Worm (Caenorhabditis elegans) whole organism, L1 larva: Measurements from ENCODE around the gene abi-1.

Experiments
- F16B12.6 ChIP-seq: fragments of 150-350 bp; optimal IDR thresholded peaks from 2 replicates; lab custom pipeline; 2014; ENCODE audit warnings: missing biosample characterization, missing genetic modification characterization
- ama-1 ChIP-seq: fragments of 150-350 bp; optimal IDR thresholded peaks from 2 replicates; lab custom pipeline; 2014
- ceh-8 ChIP-seq: fragments of 200-800 bp; sonication (Bioruptor generic); optimal IDR thresholded peaks from 2 replicates; lab custom pipeline; 2018; ENCODE audit warnings: mild to moderate bottlenecking, missing genetic modification characterization, moderate library complexity, missing compliant biosample characterization
- ceh-82 ChIP-seq, 3 experiments: fragments of 150-350 bp in 1 of 3; sonication (generic microtip) in 2 of 3; optimal IDR thresholded peaks; 2 replicates each; lab custom pipeline; 2014 to 2017; ENCODE audit warnings: missing biosample characterization in 3 of 3, missing genetic modification characterization in 3 of 3
- dsc-1 ChIP-seq: sonication (generic microtip); optimal IDR thresholded peaks from 2 replicates; lab custom pipeline; 2016; ENCODE audit warnings: mild to moderate bottlenecking, missing genetic modification characterization, missing compliant biosample characterization
- efl-1 ChIP-seq, 4 experiments: fragments of 150-350 bp; optimal IDR thresholded peaks in 3 of 4; peaks in 1 of 4; 1 replicate in 1 of 4; 2 replicates in 3 of 4; lab custom pipeline; 2014; ENCODE audit warnings: missing biosample characterization in 2 of 4, missing genetic modification characterization in 2 of 4, missing genetic modification reagents in 2 of 4
- elt-3 ChIP-seq, 6 experiments: fragments of 150-350 bp in 1 of 6; sonication (generic microtip); optimal IDR thresholded peaks; 2 replicates each; lab custom pipeline; 2017 to 2018; ENCODE audit warnings: missing biosample characterization in 6 of 6, missing genetic modification characterization in 6 of 6, inconsistent platforms in 1 of 6
- fkh-8 ChIP-seq: sonication (generic microtip); optimal IDR thresholded peaks from 2 replicates; lab custom pipeline; 2016; ENCODE audit warnings: mild to moderate bottlenecking, missing genetic modification characterization, missing compliant biosample characterization
- lin-14 ChIP-seq: fragments of 200-800 bp; sonication (Bioruptor generic); optimal IDR thresholded peaks from 2 replicates; lab custom pipeline; 2018; ENCODE audit warnings: mild to moderate bottlenecking, missing genetic modification characterization, moderate library complexity, missing compliant biosample characterization
- nhr-237 ChIP-seq: fragments of 150-350 bp; optimal IDR thresholded peaks from 2 replicates; lab custom pipeline; 2014; ENCODE audit warnings: missing biosample characterization, missing genetic modification characterization
- nhr-71 ChIP-seq: sonication (generic microtip); optimal IDR thresholded peaks from 2 replicates; lab custom pipeline; 2016; ENCODE audit warnings: mild to moderate bottlenecking, missing genetic modification characterization, moderate library complexity, missing compliant biosample characterization
- nhr-76 ChIP-seq: sonication (generic microtip); optimal IDR thresholded peaks from 2 replicates; lab custom pipeline; 2017; ENCODE audit warnings: missing biosample characterization, missing genetic modification characterization
- nhr-85 ChIP-seq: sonication (generic microtip); peaks from one replicate; lab custom pipeline; 2016; ENCODE audit warnings: missing genetic modification characterization, inconsistent platforms, missing compliant biosample characterization
- pqm-1 ChIP-seq: sonication (generic microtip); optimal IDR thresholded peaks from 3 replicates; lab custom pipeline; 2017; ENCODE audit warnings: missing biosample characterization, missing genetic modification characterization
- snpc-4 ChIP-seq: fragments of 150-350 bp; optimal IDR thresholded peaks from 2 replicates; lab custom pipeline; 2014; ENCODE audit warnings: missing biosample characterization, missing genetic modification characterization
- unc-130 ChIP-seq: fragments of 150-350 bp; optimal IDR thresholded peaks from 2 replicates; lab custom pipeline; 2017; ENCODE audit warnings: missing biosample characterization, missing genetic modification characterization, inconsistent platforms
- vab-15 ChIP-seq: sonication (generic microtip); optimal IDR thresholded peaks from 2 replicates; lab custom pipeline; 2017; ENCODE audit warnings: missing genotype, mild to moderate bottlenecking, missing genetic modification characterization, missing compliant biosample characterization
- ztf-4 ChIP-seq: fragments of 150-350 bp; optimal IDR thresholded peaks from 2 replicates; lab custom pipeline; 2014; ENCODE audit warnings: missing biosample characterization, missing genetic modification characterization

The abi-1 gene

ce11 chrIII:5642692-5643091 is 49.8 kb downstream of the abi-1 start:
- TF ChIP-seq fkh-8 (peak; percentile 56), pqm-1 (no peak), nhr-76 (tag; lab: Kevin White, UChicago) (no peak), nhr-237 (tag; lab: Kevin White, UChicago) (no peak), ceh-82 (tag; optimal IDR thresholded peaks at IDR 0.05; lab: Kevin White, UChicago) (no peak), efl-1 (optimal IDR thresholded peaks at IDR 0.05; lab: Kevin White, UChicago) (no peak), efl-1 (GFP tag; optimal IDR thresholded peaks at IDR 0.05 in 1 of 2; lab: Kevin White, UChicago) (peak in 1 of 2 experiments; percentile 49), F16B12.6 (no peak), ama-1 (no peak), vab-15 (no peak), unc-130 (no peak), nhr-71 (tag; lab: Kevin White, UChicago) (peak; percentile 21), ceh-8 (GFP tag; lab: Kevin White, UChicago) (peak; percentile 2), ztf-4 (tag; lab: Kevin White, UChicago) (no peak), nhr-85 (peak; percentile 46), lin-14 (peak; percentile 5), elt-3 (tag; optimal IDR thresholded peaks at IDR 0.05; lab: Kevin White, UChicago) (no peak), snpc-4 (tag; lab: Kevin White, UChicago) (no peak), dsc-1 (tag; lab: Kevin White, UChicago) (peak; percentile 19)
